Worm (Caenorhabditis elegans): ENCODE results near the gene F56D5.6.

DNA sequence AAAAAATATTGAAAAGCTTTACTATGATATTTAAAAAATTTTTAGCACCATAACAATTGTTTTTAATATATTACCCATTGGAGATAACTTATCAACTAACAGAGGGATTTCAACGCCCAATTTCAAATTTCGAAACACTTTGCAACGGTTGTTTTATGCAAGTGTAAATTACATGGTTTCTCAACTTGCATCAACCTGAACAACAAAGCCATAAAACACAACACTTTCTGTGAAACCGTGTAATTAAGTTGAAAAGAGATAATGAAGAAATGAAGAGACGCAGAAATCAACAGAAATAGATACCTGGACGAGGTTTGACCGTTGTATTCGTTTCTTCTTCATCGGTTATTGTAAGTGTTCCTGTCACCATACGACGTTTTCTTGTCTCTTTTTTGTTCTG, 48.7 kb downstream of the F56D5.6 start, which contains the start of gene cpin-1:
- TF ChIP-seq pha-2 (tag; optimal IDR thresholded peaks at IDR 0.05) (no peak), npax-4 (tag; optimal IDR thresholded peaks at IDR 0.05) (no peak)

Measured in whole organism, late embryonic.